Fruit fly (Drosophila melanogaster): ENCODE data around the gene CG2694.

CG2694 gene

dm6 chrX:2743020-2743419 is 29.1 kb downstream of the CG2694 start (continued):
- peak; percentile 80 for TF ChIP-seq NfI (GFP tag; optimal IDR thresholded peaks at IDR 0.05)
- TF ChIP-seq CG14014 (GFP tag; IDR thresholded peaks at IDR 0.05): peak; percentile 92
- peak; percentile 92 for TF ChIP-seq vvl (GFP tag; IDR thresholded peaks at IDR 0.05)
- TF ChIP-seq CG7556 (GFP tag; optimal IDR thresholded peaks at IDR 0.05): peak; percentile 59
- peak; percentile 71 for TF ChIP-seq CG12769 (tag; optimal IDR thresholded peaks at IDR 0.05)
- peak; percentile 28 for TF ChIP-seq CG4617 (GFP tag; optimal IDR thresholded peaks at IDR 0.05; ENCODE audit: borderline replicate concordance)
- TF ChIP-seq CG11247 (GFP tag; IDR thresholded peaks at IDR 0.05): peak; percentile 89
- peak; percentile 80 for TF ChIP-seq unpg (GFP tag; optimal IDR thresholded peaks at IDR 0.05)
- TF ChIP-seq br (optimal IDR thresholded peaks at IDR 0.05): no peak
- TF ChIP-seq maf-S (GFP tag; optimal IDR thresholded peaks at IDR 0.05): peak; percentile 78
- peak; percentile 86 for TF ChIP-seq CG11085 (GFP tag; IDR thresholded peaks at IDR 0.05)
- peak; percentile 24 for TF ChIP-seq CG3065 (GFP tag; optimal IDR thresholded peaks at IDR 0.05)
- peak; percentile 64 for TF ChIP-seq Drgx (GFP tag; IDR thresholded peaks at IDR 0.05)
- TF ChIP-seq aop (GFP tag; IDR thresholded peaks at IDR 0.05): peak; percentile 70
- TF ChIP-seq Side (GFP tag; optimal IDR thresholded peaks at IDR 0.05): peak; percentile 73
- TF ChIP-seq CG30431 (GFP tag; optimal IDR thresholded peaks at IDR 0.05): peak; percentile 56
- TF ChIP-seq YL-1 (GFP tag; optimal IDR thresholded peaks at IDR 0.05): no peak
- TF ChIP-seq prd (optimal IDR thresholded peaks at IDR 0.05): no peak
- TF ChIP-seq prd (GFP tag; IDR thresholded peaks at IDR 0.05): peak; percentile 89
- TF ChIP-seq CG8478 (optimal IDR thresholded peaks at IDR 0.05): no peak
- TF ChIP-seq Myb (GFP tag; optimal IDR thresholded peaks at IDR 0.05): peak; percentile 74
- peak; percentile 81 for TF ChIP-seq CG16863 (GFP tag; optimal IDR thresholded peaks at IDR 0.05)
- no peak for TF ChIP-seq lola (GFP tag; optimal IDR thresholded peaks at IDR 0.05)
- peak; percentile 47; the same call in 1 of the 2 replicates for TF ChIP-seq wor (GFP tag; IDR thresholded peaks at IDR 0.05)
- TF ChIP-seq CG11723 (GFP tag; optimal IDR thresholded peaks at IDR 0.05): peak; percentile 13
- TF ChIP-seq CHES-1-like (GFP tag; optimal IDR thresholded peaks at IDR 0.05): peak; percentile 85
- TF ChIP-seq Vsx1 (GFP tag; optimal IDR thresholded peaks at IDR 0.05): peak; percentile 86
- peak; percentile 2 for TF ChIP-seq pzg (GFP tag; optimal IDR thresholded peaks at IDR 0.05)
- peak; percentile 72 for TF ChIP-seq CG10321 (GFP tag; IDR thresholded peaks at IDR 0.05)
- TF ChIP-seq CG17612 (GFP tag; IDR thresholded peaks at IDR 0.05): peak; percentile 40; the same call in 1 of the 2 replicates
- TF ChIP-seq nmo (GFP tag; optimal IDR thresholded peaks at IDR 0.05): peak; percentile 62
- TF ChIP-seq CG10979 (tag; optimal IDR thresholded peaks at IDR 0.05): peak; percentile 5
- peak; percentile 52 for TF ChIP-seq Ets97D (GFP tag; optimal IDR thresholded peaks at IDR 0.05)
- TF ChIP-seq gfzf (GFP tag; optimal IDR thresholded peaks at IDR 0.05): no peak
- no peak for TF ChIP-seq CG17802 (tag; optimal IDR thresholded peaks at IDR 0.05)
- peak; percentile 53 for TF ChIP-seq Blimp-1 (GFP tag; optimal IDR thresholded peaks at IDR 0.05)
- peak; percentile 58 for TF ChIP-seq NK7.1 (GFP tag; optimal IDR thresholded peaks at IDR 0.05)
- peak; percentile 56 for TF ChIP-seq ATbp (GFP tag; optimal IDR thresholded peaks at IDR 0.05)
- TF ChIP-seq CG13424 (tag; optimal IDR thresholded peaks at IDR 0.05): peak; percentile 74
- no peak for TF ChIP-seq dan (GFP tag; IDR thresholded peaks at IDR 0.05)
- peak; percentile 54; the same call in 1 of the 3 replicates for TF ChIP-seq gce (GFP tag; IDR thresholded peaks at IDR 0.05)
- peak; percentile 50 for TF ChIP-seq pum (GFP tag; optimal IDR thresholded peaks at IDR 0.05)
- TF ChIP-seq ara (GFP tag; IDR thresholded peaks at IDR 0.05): peak; percentile 55; the same call in 1 of the 2 replicates
- no peak for TF ChIP-seq knrl (GFP tag; IDR thresholded peaks at IDR 0.05; ENCODE audit: partially characterized antibody)
- TF ChIP-seq CG30020 (tag; optimal IDR thresholded peaks at IDR 0.05): no peak
- peak; percentile 95 for TF ChIP-seq lab (GFP tag; optimal IDR thresholded peaks at IDR 0.05)
- peak; percentile 59 for TF ChIP-seq CG33213 (GFP tag; optimal IDR thresholded peaks at IDR 0.05)
- TF ChIP-seq CG2202 (tag; optimal IDR thresholded peaks at IDR 0.05): no peak
- peak; percentile 50 for TF ChIP-seq CG10543 (GFP tag; optimal IDR thresholded peaks at IDR 0.05)
- no peak for TF ChIP-seq CG3838 (GFP tag; optimal IDR thresholded peaks at IDR 0.05)
- peak; percentile 69 for TF ChIP-seq Abd-B (GFP tag; optimal IDR thresholded peaks at IDR 0.05)
